Fruit fly (Drosophila melanogaster) whole organism, embryonic: ENCODE results near the gene CG32985.
A peak's percentile ranks its signal among the peaks of the same experiment; 100 is the strongest.

Experiments used
- Antp ChIP-seq: fragments of 200-800 bp; sonication (Bioruptor generic); optimal IDR thresholded peaks from 3 replicates; lab custom pipeline; 2016; ENCODE audit warnings: missing biosample characterization, missing genetic modification characterization
- Atf6 ChIP-seq: fragments of 200-800 bp; sonication (Bioruptor generic); IDR thresholded peaks from 2 replicates; pipeline ENCODE4 v1.3.6; 2022; ENCODE audit warnings: missing biosample characterization, missing genetic modification characterization
- Bteb2 ChIP-seq: fragments of 200-800 bp; sonication (Bioruptor generic); optimal IDR thresholded peaks from 2 replicates; lab custom pipeline; 2016; ENCODE audit warnings: missing biosample characterization, missing genetic modification characterization
- CG11398 ChIP-seq: fragments of 200-800 bp; sonication (Bioruptor generic); optimal IDR thresholded peaks from 2 replicates; lab custom pipeline; 2016; ENCODE audit warnings: missing biosample characterization, missing genetic modification characterization
- CG13296 ChIP-seq: fragments of 200-800 bp; sonication (Bioruptor generic); optimal IDR thresholded peaks from 3 replicates; lab custom pipeline; 2018; ENCODE audit warnings: missing biosample characterization, mild to moderate bottlenecking, missing genetic modification characterization
- CG14050 ChIP-seq: fragments of 200-800 bp; sonication (Bioruptor generic); IDR thresholded peaks from 3 replicates; pipeline ENCODE4 v1.3.6; 2022; ENCODE audit warnings: missing biosample characterization, missing genetic modification characterization
- CG15479 ChIP-seq: fragments of 200-800 bp; sonication (Bioruptor generic); optimal IDR thresholded peaks from 3 replicates; lab custom pipeline; 2019; ENCODE audit warnings: missing biosample characterization, mild to moderate bottlenecking, missing genetic modification characterization, moderate library complexity
- CG15514 ChIP-seq: fragments of 200-800 bp; sonication (Bioruptor generic); optimal IDR thresholded peaks from 3 replicates; lab custom pipeline; 2017; ENCODE audit warnings: missing biosample characterization, missing genetic modification characterization, mild to moderate bottlenecking, moderate library complexity, missing genetic modification reagents
- CG1602 ChIP-seq: fragments of 200-800 bp; sonication (Bioruptor generic); optimal IDR thresholded peaks from 3 replicates; lab custom pipeline; 2016; ENCODE audit warnings: missing biosample characterization, missing genetic modification characterization
- CG1647 ChIP-seq: fragments of 200-800 bp; sonication (Bioruptor generic); optimal IDR thresholded peaks from 3 replicates; lab custom pipeline; 2016; ENCODE audit warnings: missing biosample characterization, missing genetic modification characterization
- CG1792 ChIP-seq: fragments of 200-800 bp; sonication (Bioruptor generic); optimal IDR thresholded peaks from 2 replicates; lab custom pipeline; 2016; ENCODE audit warnings: missing biosample characterization, missing genetic modification characterization
- CG2116 ChIP-seq: fragments of 200-800 bp; sonication (Bioruptor generic); optimal IDR thresholded peaks from 3 replicates; lab custom pipeline; 2018; ENCODE audit warnings: missing biosample characterization, mild to moderate bottlenecking, missing genetic modification characterization
- CG2129 ChIP-seq: fragments of 200-800 bp; sonication (Bioruptor generic); IDR thresholded peaks from 2 replicates; pipeline ENCODE4 v1.3.6; 2022; ENCODE audit warnings: missing biosample characterization, missing genetic modification characterization; ENCODE audit not compliant: partially characterized antibody
- CG30403 ChIP-seq: fragments of 200-800 bp; sonication (Bioruptor generic); optimal IDR thresholded peaks from 3 replicates; lab custom pipeline; 2016; ENCODE audit warnings: missing biosample characterization, missing genetic modification characterization
- CG33557 ChIP-seq: fragments of 200-800 bp; sonication (Bioruptor generic); optimal IDR thresholded peaks from 2 replicates; lab custom pipeline; 2019; ENCODE audit warnings: missing biosample characterization, mild to moderate bottlenecking, missing genetic modification characterization, moderate library complexity
- CG34224 ChIP-seq: fragments of 200-800 bp; sonication (Bioruptor generic); IDR thresholded peaks from 3 replicates; pipeline ENCODE4 v1.3.6; 2022; ENCODE audit warnings: missing biosample characterization, missing genetic modification characterization; ENCODE audit not compliant: partially characterized antibody
- CG4360 ChIP-seq: fragments of 200-800 bp; sonication (Bioruptor generic); IDR thresholded peaks from 2 replicates; pipeline ENCODE4 v1.3.6; 2022; ENCODE audit warnings: missing biosample characterization, missing genetic modification characterization
- CG7372 ChIP-seq: fragments of 200-800 bp; sonication (Bioruptor generic); IDR thresholded peaks from 2 replicates; pipeline ENCODE4 v1.3.6; 2022; ENCODE audit warnings: missing biosample characterization, missing genetic modification characterization
- CG8089 ChIP-seq: fragments of 200-800 bp; sonication (Bioruptor generic); optimal IDR thresholded peaks from 3 replicates; lab custom pipeline; 2016; ENCODE audit warnings: missing biosample characterization, missing genetic modification characterization
- CG8944 ChIP-seq: fragments of 200-800 bp; sonication (Bioruptor generic); optimal IDR thresholded peaks from 3 replicates; lab custom pipeline; 2016; ENCODE audit warnings: missing biosample characterization, missing genetic modification characterization
- CG9932 ChIP-seq: fragments of 200-800 bp; sonication (Bioruptor generic); IDR thresholded peaks from 2 replicates; pipeline ENCODE4 v1.3.6; 2022; ENCODE audit warnings: missing biosample characterization, missing genetic modification characterization
- CHES-1-like ChIP-seq: fragments of 200-800 bp; sonication (Bioruptor generic); optimal IDR thresholded peaks from 2 replicates; lab custom pipeline; 2016; ENCODE audit warnings: missing biosample characterization, missing genetic modification characterization
- Deaf1 ChIP-seq: fragments of 200-800 bp; optimal IDR thresholded peaks from 3 replicates; lab custom pipeline; 2019; ENCODE audit warnings: missing biosample characterization, mild to moderate bottlenecking, missing genetic modification characterization, moderate library complexity
- Dfd ChIP-seq, 2 experiments: fragments of >200 bp; optimal IDR thresholded peaks; 2 replicates each; lab custom pipeline; 2017; ENCODE audit warnings: missing biosample characterization in 2 of 2, missing genetic modification characterization in 2 of 2
- Doc3 ChIP-seq: fragments of 200-800 bp; sonication (Bioruptor generic); IDR thresholded peaks from 3 replicates; pipeline ENCODE4 v1.3.6; 2022; ENCODE audit warnings: missing biosample characterization, missing genetic modification characterization; ENCODE audit not compliant: partially characterized antibody
- Fer1 ChIP-seq: fragments of 200-800 bp; sonication (Bioruptor generic); optimal IDR thresholded peaks from 2 replicates; lab custom pipeline; 2017; ENCODE audit warnings: missing biosample characterization, mild to moderate bottlenecking, missing genetic modification characterization
- HLH3B ChIP-seq: fragments of 200-800 bp; sonication (Bioruptor generic); IDR thresholded peaks from 2 replicates; pipeline ENCODE4 v1.3.6; 2022; ENCODE audit warnings: missing biosample characterization, missing genetic modification characterization
- HLH54F ChIP-seq: fragments of 200-800 bp; sonication (Bioruptor generic); optimal IDR thresholded peaks from 3 replicates; lab custom pipeline; 2016; ENCODE audit warnings: missing biosample characterization, missing genetic modification characterization
- Hr78 ChIP-seq, 2 experiments: fragments of 200-800 bp in 1 of 2; fragments of >200 bp in 1 of 2; sonication (Bioruptor generic) in 1 of 2; optimal IDR thresholded peaks; 2 replicates each; lab custom pipeline; 2017 to 2019; ENCODE audit warnings: missing biosample characterization in 2 of 2, missing genetic modification characterization in 2 of 2, mild to moderate bottlenecking in 1 of 2, moderate library complexity in 1 of 2
- Nf-YC ChIP-seq: fragments of 200-800 bp; optimal IDR thresholded peaks from 3 replicates; lab custom pipeline; 2019; ENCODE audit warnings: missing biosample characterization, mild to moderate bottlenecking, missing genetic modification characterization, moderate library complexity
- Poxn ChIP-seq: fragments of 200-800 bp; sonication (Bioruptor generic); IDR thresholded peaks from 2 replicates; pipeline ENCODE4 v1.3.6; 2022; ENCODE audit warnings: missing biosample characterization, missing genetic modification characterization
- abd-A ChIP-seq: fragments of 200-800 bp; sonication (Bioruptor generic); optimal IDR thresholded peaks from 3 replicates; lab custom pipeline; 2019; ENCODE audit warnings: missing biosample characterization, mild to moderate bottlenecking, missing genetic modification characterization, moderate library complexity
- bcd ChIP-seq: fragments of 200-800 bp; sonication (Bioruptor generic); optimal IDR thresholded peaks from 2 replicates; lab custom pipeline; 2017; ENCODE audit warnings: missing biosample characterization, mild to moderate bottlenecking, missing genetic modification characterization
- da ChIP-seq: fragments of 200-800 bp; sonication (Bioruptor generic); optimal IDR thresholded peaks from 2 replicates; lab custom pipeline; 2016; ENCODE audit warnings: missing biosample characterization, missing genetic modification characterization
- danr ChIP-seq: fragments of 200-800 bp; sonication (Bioruptor generic); IDR thresholded peaks from 2 replicates; pipeline ENCODE4 v1.3.6; 2022; ENCODE audit warnings: missing biosample characterization, missing genetic modification characterization
- gem ChIP-seq: fragments of 200-800 bp; sonication (Bioruptor generic); optimal IDR thresholded peaks from 2 replicates; lab custom pipeline; 2019; ENCODE audit warnings: missing biosample characterization, mild to moderate bottlenecking, missing genetic modification characterization, moderate library complexity
- grn ChIP-seq: fragments of 200-800 bp; sonication (Bioruptor generic); optimal IDR thresholded peaks from 3 replicates; lab custom pipeline; 2017; ENCODE audit warnings: missing biosample characterization, missing genetic modification characterization
- jigr1 ChIP-seq: fragments of 200-800 bp; sonication (Bioruptor generic); IDR thresholded peaks from 3 replicates; pipeline ENCODE4 v1.3.6; 2022; ENCODE audit warnings: missing biosample characterization, missing genetic modification characterization
- jumu ChIP-seq: fragments of 200-800 bp; sonication (Bioruptor generic); optimal IDR thresholded peaks from 3 replicates; lab custom pipeline; 2016; ENCODE audit warnings: missing biosample characterization, missing genetic modification characterization
- lmd ChIP-seq: fragments of 200-800 bp; sonication (Bioruptor generic); IDR thresholded peaks from 2 replicates; pipeline ENCODE4 v1.3.6; 2022; ENCODE audit warnings: missing biosample characterization, missing genetic modification characterization
- maf-S ChIP-seq: fragments of 200-800 bp; sonication (Bioruptor generic); optimal IDR thresholded peaks from 2 replicates; lab custom pipeline; 2016; ENCODE audit warnings: missing biosample characterization, missing genetic modification characterization
- odd ChIP-seq: fragments of 200-800 bp; sonication (Bioruptor generic); optimal IDR thresholded peaks from 2 replicates; lab custom pipeline; 2017; ENCODE audit warnings: missing biosample characterization, mild to moderate bottlenecking, missing genetic modification characterization
- ro ChIP-seq: fragments of 200-800 bp; sonication (Bioruptor generic); IDR thresholded peaks from 2 replicates; pipeline ENCODE4 v1.3.6; 2022; ENCODE audit warnings: missing biosample characterization, missing genetic modification characterization
- run ChIP-seq: fragments of 200-800 bp; sonication (Bioruptor generic); optimal IDR thresholded peaks from 3 replicates; lab custom pipeline; 2018; ENCODE audit warnings: missing biosample characterization, mild to moderate bottlenecking, missing genetic modification characterization
- sd ChIP-seq: fragments of 200-800 bp; sonication (Bioruptor generic); optimal IDR thresholded peaks from 3 replicates; lab custom pipeline; 2018; ENCODE audit warnings: missing biosample characterization, mild to moderate bottlenecking, missing genetic modification characterization, moderate library complexity
- sens ChIP-seq: fragments of 200-800 bp; sonication (Bioruptor generic); peaks from one replicate; lab custom pipeline; 2016; ENCODE audit warnings: missing biosample characterization, missing genetic modification characterization
- slp2 ChIP-seq: fragments of 200-800 bp; sonication (Bioruptor generic); optimal IDR thresholded peaks from 2 replicates; lab custom pipeline; 2016; ENCODE audit warnings: missing biosample characterization, missing genetic modification characterization
- sna ChIP-seq: fragments of 200-800 bp; sonication (Bioruptor generic); IDR thresholded peaks from 2 replicates; pipeline ENCODE4 v1.3.6; 2022; ENCODE audit warnings: missing biosample characterization, missing genetic modification characterization; ENCODE audit not compliant: partially characterized antibody
- tgo ChIP-seq: fragments of 200-800 bp; sonication (Bioruptor generic); IDR thresholded peaks from 3 replicates; pipeline ENCODE4 v1.3.6; 2022; ENCODE audit warnings: missing biosample characterization, missing genetic modification characterization
- unc-4 ChIP-seq: fragments of 200-800 bp; sonication (Bioruptor generic); IDR thresholded peaks from 2 replicates; pipeline ENCODE4 v1.3.6; 2022; ENCODE audit warnings: missing biosample characterization, missing genetic modification characterization; ENCODE audit not compliant: partially characterized antibody
- vvl ChIP-seq: fragments of 200-800 bp; sonication (Bioruptor generic); IDR thresholded peaks from 2 replicates; pipeline ENCODE4 v1.3.6; 2022; ENCODE audit warnings: missing biosample characterization, missing genetic modification characterization

Gene CG32985

dm6 chr2L:8958046-8958497 lies 4.3 kb upstream of the CG32985 start (continued):
- TF ChIP-seq bcd (GFP tag; lab: Kevin White, UChicago) (peak; percentile 90), CG1647 (peak; percentile 77), sna (GFP tag; lab: Robert Waterston, UW) (peak; percentile 18; the same call in 1 of the 2 replicates), Poxn (GFP tag; lab: Robert Waterston, UW) (peak; percentile 73), CG11398 (GFP tag; lab: Kevin White, UChicago) (peak; percentile 77), sd (tag; lab: Kevin White, UChicago) (peak; percentile 76), CG30403 (GFP tag; lab: Kevin White, UChicago) (peak; percentile 96), Hr78 (GFP tag; optimal IDR thresholded peaks at IDR 0.05; lab: Kevin White, UChicago) (peak in 1 of 2 experiments; percentile 95), CG13296 (GFP tag; lab: Kevin White, UChicago) (peak; percentile 84), slp2 (GFP tag; lab: Kevin White, UChicago) (peak; percentile 95), vvl (peak; percentile 99), CG1602 (GFP tag; lab: Kevin White, UChicago) (peak; percentile 94), CG34224 (GFP tag; lab: Robert Waterston, UW) (no peak), CG15479 (peak; percentile 3), grn (peak; percentile 51), Antp (GFP tag; lab: Kevin White, UChicago) (peak; percentile 94), CG14050 (peak; percentile 97), CG33557 (GFP tag; lab: Kevin White, UChicago) (peak; percentile 83), gem (tag; lab: Kevin White, UChicago) (peak; percentile 98), CG15514 (GFP tag; lab: Kevin White, UChicago) (peak; percentile 88), Fer1 (peak; percentile 87), tgo (GFP tag; lab: Robert Waterston, UW) (peak; percentile 98), maf-S (GFP tag; lab: Kevin White, UChicago) (peak; percentile 94), Bteb2 (peak; percentile 94), CG4360 (GFP tag; lab: Robert Waterston, UW) (peak; percentile 84), CG8089 (GFP tag; lab: Kevin White, UChicago) (peak; percentile 85), Dfd (GFP tag; optimal IDR thresholded peaks at IDR 0.05; lab: Kevin White, UChicago) (no peak), CHES-1-like (peak; percentile 89), Nf-YC (peak; percentile 71), jigr1 (peak; percentile 94), Deaf1 (peak; percentile 77), CG8944 (GFP tag; lab: Kevin White, UChicago) (peak; percentile 83), jumu (GFP tag; lab: Kevin White, UChicago) (peak; percentile 96), CG7372 (GFP tag; lab: Robert Waterston, UW) (peak; percentile 91), sens (peak; percentile 100), CG9932 (GFP tag; lab: Robert Waterston, UW) (peak; percentile 96), HLH54F (GFP tag; lab: Kevin White, UChicago) (peak; percentile 77), unc-4 (GFP tag; lab: Robert Waterston, UW) (no peak; the same call in 1 of the 2 replicates), CG2129 (GFP tag; lab: Robert Waterston, UW) (no peak), Doc3 (GFP tag; lab: Robert Waterston, UW) (no peak), da (GFP tag; lab: Kevin White, UChicago) (peak; percentile 66), CG2116 (GFP tag; lab: Kevin White, UChicago) (peak; percentile 80), abd-A (no peak), HLH3B (peak; percentile 99), run (tag; lab: Kevin White, UChicago) (peak; percentile 98), ro (GFP tag; lab: Robert Waterston, UW) (peak; percentile 96), lmd (GFP tag; lab: Robert Waterston, UW) (peak; percentile 97), Atf6 (GFP tag; lab: Robert Waterston, UW) (peak; percentile 98), CG1792 (peak; percentile 80), odd (GFP tag; lab: Kevin White, UChicago) (peak; percentile 70), danr (peak; percentile 93)
